Worm (Caenorhabditis elegans) whole organism, early embryonic: Measurements from ENCODE around the gene ZC443.4.

Experiments
- B0310.2 ChIP-seq: sonication (generic microtip); optimal IDR thresholded peaks from 2 replicates; lab custom pipeline; 2016; ENCODE audit warnings: mild to moderate bottlenecking, missing genetic modification characterization, missing compliant biosample characterization
- F13C5.2 ChIP-seq: sonication (generic microtip); optimal IDR thresholded peaks from 2 replicates; lab custom pipeline; 2017; ENCODE audit warnings: mild to moderate bottlenecking, missing genetic modification characterization, inconsistent platforms, missing compliant biosample characterization
- aly-1 ChIP-seq: sonication (generic microtip); optimal IDR thresholded peaks from 2 replicates; lab custom pipeline; 2016; ENCODE audit warnings: missing genetic modification characterization, missing compliant biosample characterization
- ama-1 ChIP-seq: fragments of 150-350 bp; optimal IDR thresholded peaks from 2 replicates; lab custom pipeline; 2014
- ceh-13 ChIP-seq: fragments of 200-800 bp; sonication (Bioruptor generic); optimal IDR thresholded peaks from 2 replicates; lab custom pipeline; 2018; ENCODE audit warnings: mild to moderate bottlenecking, missing genetic modification characterization, missing compliant biosample characterization
- ceh-36 ChIP-seq: sonication (generic microtip); optimal IDR thresholded peaks from 2 replicates; lab custom pipeline; 2016; ENCODE audit warnings: missing genetic modification characterization, inconsistent platforms, missing compliant biosample characterization
- ets-7 ChIP-seq: sonication (generic microtip); optimal IDR thresholded peaks from 2 replicates; lab custom pipeline; 2016; ENCODE audit warnings: missing genotype, missing genetic modification characterization, missing compliant biosample characterization
- flt-1 ChIP-seq: fragments of 200-800 bp; sonication (Bioruptor generic); IDR thresholded peaks from 2 replicates; pipeline ENCODE4 v1.3.6; 2022; ENCODE audit warnings: missing genetic modification characterization, missing compliant biosample characterization
- hmbx-1 ChIP-seq: sonication (generic microtip); optimal IDR thresholded peaks from 2 replicates; lab custom pipeline; 2016; ENCODE audit warnings: mild to moderate bottlenecking, missing genetic modification characterization, missing compliant biosample characterization
- hmg-4 ChIP-seq: fragments of 200-800 bp; sonication (Bioruptor generic); optimal IDR thresholded peaks from 2 replicates; lab custom pipeline; 2018; ENCODE audit warnings: mild to moderate bottlenecking, missing genetic modification characterization, missing compliant biosample characterization
- hnd-1 ChIP-seq: sonication (generic microtip); optimal IDR thresholded peaks from 2 replicates; lab custom pipeline; 2016; ENCODE audit warnings: missing genetic modification characterization, missing compliant biosample characterization
- pes-1 ChIP-seq: fragments of 200-800 bp; sonication (Bioruptor generic); IDR thresholded peaks from 2 replicates; pipeline ENCODE4 v1.3.6; 2022; ENCODE audit warnings: missing genetic modification reagents, missing genetic modification characterization, missing compliant biosample characterization
- scrt-1 ChIP-seq: fragments of 200-800 bp; sonication (Bioruptor generic); IDR thresholded peaks from 2 replicates; pipeline ENCODE4 v1.3.6; 2022; ENCODE audit warnings: missing genetic modification characterization, missing compliant biosample characterization
- sea-1 ChIP-seq: fragments of 200-800 bp; sonication (Bioruptor generic); conservative IDR thresholded peaks from 2 replicates; pipeline ENCODE4 v1.3.6; 2022; ENCODE audit warnings: missing genetic modification characterization, missing compliant biosample characterization
- tbx-11 ChIP-seq: fragments of 200-800 bp; sonication (Bioruptor generic); IDR thresholded peaks from 2 replicates; pipeline ENCODE4 v1.3.6; 2022; ENCODE audit warnings: missing genetic modification characterization, missing compliant biosample characterization
- tbx-37 ChIP-seq: fragments of 200-800 bp; sonication (Bioruptor generic); conservative IDR thresholded peaks from 2 replicates; pipeline ENCODE4 v1.3.6; 2022; ENCODE audit warnings: missing genetic modification reagents, missing genetic modification characterization, missing compliant biosample characterization
- tra-4 ChIP-seq: sonication (generic microtip); optimal IDR thresholded peaks from 2 replicates; lab custom pipeline; 2017; ENCODE audit warnings: missing genetic modification characterization, missing compliant biosample characterization

The ZC443.4 gene

DNA sequence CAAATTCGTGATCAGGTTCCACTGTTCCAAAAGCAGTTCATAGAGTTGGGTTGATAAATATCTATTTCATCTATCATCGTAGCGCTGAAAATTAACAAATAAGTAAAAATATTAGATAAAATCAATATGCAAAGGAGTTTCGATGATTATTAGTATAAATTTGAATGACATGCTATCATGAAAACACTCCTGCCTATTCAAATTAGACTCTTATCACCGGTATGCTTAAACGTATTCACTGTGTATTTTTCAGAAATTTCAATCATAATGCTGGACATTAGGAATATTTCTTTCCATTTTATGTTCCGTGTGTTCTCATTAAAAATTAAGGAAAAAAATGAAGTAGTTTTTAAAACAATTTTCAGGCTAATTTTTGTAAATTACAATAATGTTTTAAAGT is 25.6 kb upstream of the ZC443.4 start, which contains the start of gene C44H9.6:
TSS of gene C44H9.6 (minus strand) at position 101 of the 400 bp plus-strand sequence.
- TF ChIP-seq tbx-37 (GFP tag; lab: Robert Waterston, UW) (no peak), sea-1 (GFP tag; lab: Robert Waterston, UW) (no peak), ceh-13 (GFP tag; lab: Kevin White, UChicago) (no peak), hmbx-1 (tag; lab: Kevin White, UChicago) (no peak), ets-7 (tag; lab: Kevin White, UChicago) (no peak)

ce11 chrV:12844748-12845147 is 25.1 kb upstream of the ZC443.4 start:
- no peak for TF ChIP-seq flt-1
- no peak for TF ChIP-seq ama-1 (lab: Kevin White, UChicago)
- no peak for TF ChIP-seq B0310.2 (tag; lab: Kevin White, UChicago)
- TF ChIP-seq hmg-4 (GFP tag; lab: Kevin White, UChicago), result no peak
- TF ChIP-seq tra-4, result no peak
- TF ChIP-seq tbx-11, result no peak

DNA sequence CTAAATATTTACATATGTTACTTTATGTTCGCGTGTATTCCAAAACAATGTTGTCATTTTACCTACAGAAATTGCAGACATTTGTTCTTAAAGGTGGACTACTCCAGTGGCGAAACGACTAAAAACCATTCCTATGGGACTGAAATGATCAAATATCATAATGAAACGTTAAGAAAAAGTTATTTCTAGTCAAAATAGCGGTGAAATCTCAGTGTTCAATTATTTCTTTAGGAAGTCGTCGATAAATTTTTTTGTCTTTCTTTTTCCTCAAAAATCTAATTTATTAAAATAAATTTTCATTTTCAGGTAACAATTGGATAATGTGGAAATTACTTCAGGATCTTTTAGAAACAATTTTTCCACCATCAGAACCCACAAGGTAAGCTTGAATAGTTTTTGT is 15.7 kb upstream of the ZC443.4 start, which contains the start of gene C44H9.4:
TSS of gene C44H9.4 (plus strand) at position 301 of the 400 bp plus-strand sequence.
- no peak for TF ChIP-seq flt-1
- no peak for TF ChIP-seq B0310.2 (tag; lab: Kevin White, UChicago)
- no peak for TF ChIP-seq aly-1 (tag; lab: Kevin White, UChicago)
- TF ChIP-seq F13C5.2 (tag; lab: Kevin White, UChicago), result no peak
- no peak for TF ChIP-seq tra-4

DNA sequence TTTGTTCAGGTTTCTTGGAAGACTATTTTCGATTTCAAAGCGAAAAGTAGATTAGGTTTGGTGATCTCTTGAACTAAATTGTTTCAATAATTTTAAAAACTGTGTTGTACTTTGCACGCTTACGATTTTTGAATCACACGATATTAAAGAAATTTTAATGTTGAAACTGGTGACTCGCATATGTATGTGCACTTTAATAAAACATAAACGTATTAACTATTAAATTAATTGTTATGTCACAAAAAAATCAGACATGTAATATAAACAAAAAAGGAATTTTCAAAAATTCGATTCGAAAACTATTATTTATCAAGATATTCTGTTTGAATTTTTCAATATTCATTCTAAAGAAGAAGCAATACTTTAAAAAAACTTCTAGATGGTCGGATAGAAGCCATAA is 7.5 kb upstream of the ZC443.4 start, which contains the start of gene ugt-15:
TSS of gene ugt-15 (plus strand) at position 301 of the 400 bp plus-strand sequence.
- TF ChIP-seq tra-4 (no peak), scrt-1 (GFP tag; lab: Robert Waterston, UW) (no peak)

ce11 chrV:12824777-12825176 is 5.1 kb upstream of the ZC443.4 start, which contains the start of gene ugt-16:
Gene ugt-16, plus strand, starts transcription at chrV:12825024.
- TF ChIP-seq aly-1 (tag; lab: Kevin White, UChicago), result no peak
- no peak for TF ChIP-seq hnd-1
- TF ChIP-seq hmbx-1 (tag; lab: Kevin White, UChicago), result no peak
- TF ChIP-seq ceh-13 (GFP tag; lab: Kevin White, UChicago), result no peak
- no peak for TF ChIP-seq sea-1 (GFP tag; lab: Robert Waterston, UW)
- TF ChIP-seq scrt-1 (GFP tag; lab: Robert Waterston, UW), result no peak
- TF ChIP-seq tra-4, result no peak
- no peak for TF ChIP-seq ceh-36 (tag; lab: Kevin White, UChicago)
- no peak for TF ChIP-seq pes-1
- no peak for TF ChIP-seq ama-1 (lab: Kevin White, UChicago)

- TF ChIP-seq hmg-4 (GFP tag; lab: Kevin White, UChicago) (no peak), scrt-1 (GFP tag; lab: Robert Waterston, UW) (no peak), ceh-36 (tag; lab: Kevin White, UChicago) (no peak), hmbx-1 (tag; lab: Kevin White, UChicago) (no peak), flt-1 (no peak), tra-4 (no peak), F13C5.2 (tag; lab: Kevin White, UChicago) (no peak), ets-7 (tag; lab: Kevin White, UChicago) (no peak), tbx-37 (GFP tag; lab: Robert Waterston, UW) (no peak), tbx-11 (no peak), pes-1 (no peak), ceh-13 (GFP tag; lab: Kevin White, UChicago) (no peak), B0310.2 (tag; lab: Kevin White, UChicago) (no peak)
Observed at ce11 chrV:12822065-12822464, 2.4 kb upstream of the ZC443.4 start.

- no peak for TF ChIP-seq aly-1 (tag; lab: Kevin White, UChicago)
- no peak for TF ChIP-seq ceh-36 (tag; lab: Kevin White, UChicago)
- no peak for TF ChIP-seq pes-1
- TF ChIP-seq sea-1 (GFP tag; lab: Robert Waterston, UW), result no peak
- no peak for TF ChIP-seq flt-1
- TF ChIP-seq tbx-37 (GFP tag; lab: Robert Waterston, UW), result no peak
- no peak for TF ChIP-seq scrt-1 (GFP tag; lab: Robert Waterston, UW)
- no peak for TF ChIP-seq ets-7 (tag; lab: Kevin White, UChicago)
- TF ChIP-seq ama-1 (lab: Kevin White, UChicago), result no peak
Observed at ce11 chrV:12819155-12819554, 531 bp downstream of the ZC443.4 start.

DNA sequence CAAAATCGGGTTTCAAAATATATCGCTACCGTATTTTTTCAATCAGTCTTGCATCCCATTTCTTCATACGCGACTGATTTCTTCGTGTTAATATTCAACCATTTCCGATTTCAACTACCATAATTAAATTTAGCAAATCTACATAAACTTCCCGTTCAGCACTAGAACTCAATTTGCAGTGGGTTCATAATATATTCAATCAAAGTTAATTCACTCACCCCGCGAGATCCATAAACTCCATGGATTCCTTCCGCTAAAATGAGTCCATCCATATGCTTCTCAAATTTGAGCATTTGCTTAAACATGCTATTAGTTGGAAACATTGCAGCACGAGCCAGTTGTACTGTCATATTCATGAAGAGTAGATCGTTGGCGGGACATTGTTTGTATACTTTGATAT is 1.2 kb downstream of the ZC443.4 start:
- no peak for TF ChIP-seq pes-1
- no peak for TF ChIP-seq tbx-11
- TF ChIP-seq F13C5.2 (tag; lab: Kevin White, UChicago), result no peak
- TF ChIP-seq ceh-13 (GFP tag; lab: Kevin White, UChicago), result no peak
- TF ChIP-seq B0310.2 (tag; lab: Kevin White, UChicago), result no peak
- no peak for TF ChIP-seq tra-4
- TF ChIP-seq ama-1 (lab: Kevin White, UChicago), result no peak
- TF ChIP-seq tbx-37 (GFP tag; lab: Robert Waterston, UW), result no peak
- no peak for TF ChIP-seq ceh-36 (tag; lab: Kevin White, UChicago)
- TF ChIP-seq hnd-1, result no peak
- no peak for TF ChIP-seq sea-1 (GFP tag; lab: Robert Waterston, UW)
- no peak for TF ChIP-seq hmg-4 (GFP tag; lab: Kevin White, UChicago)

DNA sequence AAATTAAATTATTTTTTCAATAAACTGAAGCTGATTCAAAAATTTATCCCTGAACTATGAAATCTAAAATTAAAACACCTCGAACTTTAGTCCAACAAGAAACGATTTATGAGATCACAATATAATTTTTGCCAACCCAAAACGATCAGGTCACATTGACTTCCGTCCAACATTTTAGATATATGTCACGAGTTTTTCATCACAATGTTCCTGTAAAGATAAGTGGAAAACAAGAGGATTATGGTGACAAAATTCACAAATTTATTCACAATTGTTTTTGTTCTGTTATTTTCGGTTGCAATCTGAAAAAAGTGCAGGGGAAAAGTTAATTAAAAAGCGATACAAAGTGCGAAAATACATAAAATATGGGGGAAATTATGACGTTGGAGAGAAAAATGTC is 3.0 kb downstream of the ZC443.4 start:
- TF ChIP-seq hmg-4 (GFP tag; lab: Kevin White, UChicago) (no peak), aly-1 (tag; lab: Kevin White, UChicago) (no peak), tbx-37 (GFP tag; lab: Robert Waterston, UW) (no peak), pes-1 (no peak), ets-7 (tag; lab: Kevin White, UChicago) (no peak), B0310.2 (tag; lab: Kevin White, UChicago) (no peak), sea-1 (GFP tag; lab: Robert Waterston, UW) (no peak), ceh-36 (tag; lab: Kevin White, UChicago) (no peak), F13C5.2 (tag; lab: Kevin White, UChicago) (no peak), hnd-1 (no peak), scrt-1 (GFP tag; lab: Robert Waterston, UW) (no peak), tbx-11 (no peak), ama-1 (lab: Kevin White, UChicago) (no peak), hmbx-1 (tag; lab: Kevin White, UChicago) (no peak), flt-1 (no peak), ceh-13 (GFP tag; lab: Kevin White, UChicago) (no peak), tra-4 (no peak)
